Fruit fly (Drosophila melanogaster) S2 (cell line): ENCODE results near the gene Hk.

ENCODE experiments used
- CG8478 ChIP-seq: fragments of >200 bp; optimal IDR thresholded peaks from 2 replicates; lab custom pipeline; 2018
- CTCF ChIP-seq, 2 experiments: fragments of >200 bp; optimal IDR thresholded peaks; 2 replicates each; lab custom pipeline; 2018

Gene Hk

dm6 chrX:10247366-10247765 is 15.9 kb downstream of the Hk start:
- TF ChIP-seq CG8478: no peak
- TF ChIP-seq CTCF (optimal IDR thresholded peaks at IDR 0.05; lab: Kevin White, UChicago): no peak

dm6 chrX:10244763-10245162 is 18.5 kb downstream of the Hk start:
- TF ChIP-seq CG8478 (no peak), CTCF (optimal IDR thresholded peaks at IDR 0.05; lab: Kevin White, UChicago) (no peak)

- TF ChIP-seq CG8478: no peak
- no peak for TF ChIP-seq CTCF (optimal IDR thresholded peaks at IDR 0.05; lab: Kevin White, UChicago)
Observed at dm6 chrX:10243540-10243939, 19.7 kb downstream of the Hk start.

- TF ChIP-seq CG8478 (no peak), CTCF (optimal IDR thresholded peaks at IDR 0.05; lab: Kevin White, UChicago) (no peak)
Observed at dm6 chrX:10242883-10243282, 20.4 kb downstream of the Hk start.

- no peak for TF ChIP-seq CTCF (optimal IDR thresholded peaks at IDR 0.05; lab: Kevin White, UChicago)
Observed at dm6 chrX:10241919-10242318, 21.4 kb downstream of the Hk start.

dm6 chrX:10234024-10234520 is 29.2 kb downstream of the Hk start:
- no peak for TF ChIP-seq CG8478
- no peak for TF ChIP-seq CTCF (optimal IDR thresholded peaks at IDR 0.05; lab: Kevin White, UChicago)

dm6 chrX:10233065-10233464 is 30.2 kb downstream of the Hk start, which contains the start of gene CG2961:
Gene CG2961, minus strand, starts transcription at chrX:10233080.
- TF ChIP-seq CTCF (optimal IDR thresholded peaks at IDR 0.05; lab: Kevin White, UChicago) (no peak), CG8478 (no peak)

- TF ChIP-seq CTCF (optimal IDR thresholded peaks at IDR 0.05; lab: Kevin White, UChicago) (no peak), CG8478 (no peak)
Observed at dm6 chrX:10232497-10232896, 30.8 kb downstream of the Hk start.

- no peak for TF ChIP-seq CG8478
- TF ChIP-seq CTCF (optimal IDR thresholded peaks at IDR 0.05; lab: Kevin White, UChicago): no peak
Observed at dm6 chrX:10219955-10220354, 43.3 kb downstream of the Hk start, which contains the start of gene CG34408. Gene CG34408, plus strand, starts transcription at chrX:10220110.

- TF ChIP-seq CTCF (optimal IDR thresholded peaks at IDR 0.05; lab: Kevin White, UChicago) (no peak), CG8478 (no peak)
Observed at dm6 chrX:10219039-10219438, 44.2 kb downstream of the Hk start, which contains the start of gene CG15308. Gene CG15308, minus strand, starts transcription at chrX:10219139.

- no peak for TF ChIP-seq CTCF (optimal IDR thresholded peaks at IDR 0.05; lab: Kevin White, UChicago)
- TF ChIP-seq CG8478: no peak
Observed at dm6 chrX:10216634-10217239, 46.5 kb downstream of the Hk start, which contains the start of gene CG2962. Gene CG2962, minus strand, starts transcription at chrX:10216642.

dm6 chrX:10212687-10213329 is 50.5 kb downstream of the Hk start, which contains the start of gene ATPsyndelta:
Gene ATPsyndelta, plus strand, starts transcription at chrX:10212970.
- no peak for TF ChIP-seq CG8478
- no peak for TF ChIP-seq CTCF (optimal IDR thresholded peaks at IDR 0.05; lab: Kevin White, UChicago)

- TF ChIP-seq CTCF (optimal IDR thresholded peaks at IDR 0.05; lab: Kevin White, UChicago) (no peak), CG8478 (no peak)
Observed at dm6 chrX:10212118-10212517, 51.2 kb downstream of the Hk start, which contains the start of gene Ypel. Gene Ypel, minus strand, starts transcription at chrX:10212374.

dm6 chrX:10211128-10211914 is 52.0 kb downstream of the Hk start:
- no peak for TF ChIP-seq CG8478
- no peak for TF ChIP-seq CTCF (optimal IDR thresholded peaks at IDR 0.05; lab: Kevin White, UChicago)

dm6 chrX:10210317-10210873 is 52.9 kb downstream of the Hk start:
- TF ChIP-seq CTCF (optimal IDR thresholded peaks at IDR 0.05; lab: Kevin White, UChicago) (no peak), CG8478 (no peak)
